Worm (Caenorhabditis elegans): ENCODE results near the gene R07B7.12.

DNA sequence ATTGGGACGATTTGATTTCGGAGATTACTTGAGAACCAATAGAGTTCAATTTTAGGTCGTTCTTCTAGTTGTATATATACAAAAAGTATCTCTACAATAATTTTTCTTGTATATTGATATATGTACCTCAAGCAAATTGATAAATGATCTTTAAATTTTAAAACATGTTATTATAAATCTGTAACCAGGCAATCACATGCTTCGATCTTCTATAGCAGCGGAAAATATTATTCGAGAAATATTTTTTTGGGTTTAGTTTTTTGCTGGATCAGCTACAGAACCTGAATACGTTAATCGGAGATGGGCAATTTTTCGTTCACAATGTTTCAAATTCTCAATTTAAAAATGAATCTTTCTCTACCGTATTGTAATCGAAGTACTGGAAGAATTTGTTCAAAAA is at the start of gene R07B7.12:
- TF ChIP-seq lin-39 (tag; optimal IDR thresholded peaks at IDR 0.05), result no peak
- TF ChIP-seq snpc-4 (tag; optimal IDR thresholded peaks at IDR 0.05), result no peak
- TF ChIP-seq R02D3.7 (tag; optimal IDR thresholded peaks at IDR 0.05), result no peak
- no peak for TF ChIP-seq elt-2 (tag; optimal IDR thresholded peaks at IDR 0.05)
- TF ChIP-seq egl-27 (tag; optimal IDR thresholded peaks at IDR 0.05), result no peak
- TF ChIP-seq unc-62 (GFP tag; optimal IDR thresholded peaks at IDR 0.05), result no peak
- no peak for TF ChIP-seq nhr-237 (tag; optimal IDR thresholded peaks at IDR 0.05)

All from whole organism, L3 larva.